Fruit fly (Drosophila melanogaster): Measurements from ENCODE around the gene GstD6.

- TF ChIP-seq CG8478 (optimal IDR thresholded peaks at IDR 0.05) (no peak), Dll (optimal IDR thresholded peaks at IDR 0.05) (no peak), EcR (GFP tag; optimal IDR thresholded peaks at IDR 0.05) (no peak), usp (GFP tag; optimal IDR thresholded peaks at IDR 0.05) (no peak), psq (optimal IDR thresholded peaks at IDR 0.05) (no peak), pan (optimal IDR thresholded peaks at IDR 0.05) (no peak)
These were observed 28.2 kb downstream of the GstD6 start for dm6 chr3R:12405134-12405533.
